Worm (Caenorhabditis elegans): ENCODE measurements around the gene F56D6.19.

DNA sequence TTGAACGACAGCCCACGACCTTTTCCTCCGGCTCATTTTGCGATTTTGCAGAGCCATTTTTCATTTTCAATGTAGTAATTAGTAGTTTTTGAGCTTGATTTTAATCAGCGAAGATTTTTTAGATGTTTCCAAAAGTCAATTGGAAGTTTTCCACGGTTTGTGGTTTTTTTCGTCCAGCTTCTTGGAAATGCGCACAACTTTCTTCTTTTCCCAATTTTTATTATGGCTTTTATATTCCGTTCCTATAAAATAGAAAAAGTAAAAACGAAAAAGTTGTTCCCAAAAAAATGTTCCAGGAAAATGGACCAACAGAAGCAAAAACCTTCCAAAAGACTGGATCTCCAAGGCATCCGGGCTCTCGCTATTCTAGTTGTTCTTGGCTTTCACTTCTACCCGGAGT lies 29.2 kb upstream of the F56D6.19 start, which contains the start of gene oac-22:
- TF ChIP-seq attf-3 (GFP tag; conservative IDR thresholded peaks at IDR 0.05) (no peak), ceh-27 (GFP tag; optimal IDR thresholded peaks at IDR 0.05) (no peak), somi-1 (GFP tag; optimal IDR thresholded peaks at IDR 0.05) (no peak), B0336.3 (GFP tag; IDR thresholded peaks at IDR 0.05) (no peak), Y53G8AR.9 (GFP tag; conservative IDR thresholded peaks at IDR 0.05) (no peak), lir-1 (GFP tag; conservative IDR thresholded peaks at IDR 0.05) (no peak), C17E4.6 (GFP tag; IDR thresholded peaks at IDR 0.05) (no peak), ztf-6 (GFP tag; IDR thresholded peaks at IDR 0.05) (no peak), hlh-26 (GFP tag; conservative IDR thresholded peaks at IDR 0.05) (no peak), aptf-3 (GFP tag; IDR thresholded peaks at IDR 0.05) (no peak), sea-2 (GFP tag; IDR thresholded peaks at IDR 0.05) (no peak), akir-1 (GFP tag; optimal IDR thresholded peaks at IDR 0.05) (no peak)

All from whole organism, young adult.